Fruit fly (Drosophila melanogaster) whole organism: ENCODE measurements around the gene CG4596.

Experiments
- Dll ChIP-seq: fragments of >200 bp; optimal IDR thresholded peaks from 2 replicates; lab custom pipeline; 2017
- EcR ChIP-seq, 2 experiments: fragments of >200 bp; optimal IDR thresholded peaks; 2 replicates each; lab custom pipeline; 2017; ENCODE audit warnings: missing biosample characterization in 2 of 2, missing genetic modification characterization in 2 of 2, missing genetic modification reagents in 2 of 2
- pan ChIP-seq: fragments of >200 bp; optimal IDR thresholded peaks from 2 replicates; lab custom pipeline; 2017
- psq ChIP-seq: fragments of >200 bp; optimal IDR thresholded peaks from 2 replicates; lab custom pipeline; 2017
- usp ChIP-seq: fragments of >200 bp; optimal IDR thresholded peaks from 2 replicates; lab custom pipeline; 2017; ENCODE audit warnings: missing biosample characterization, missing genetic modification characterization, mixed read lengths

- no peak for TF ChIP-seq Dll (lab: Kevin White, UChicago)
- no peak for TF ChIP-seq EcR (GFP tag; optimal IDR thresholded peaks at IDR 0.05; lab: Kevin White, UChicago)
- no peak for TF ChIP-seq psq (lab: Kevin White, UChicago)
- TF ChIP-seq usp (GFP tag; lab: Kevin White, UChicago): no peak
- no peak for TF ChIP-seq pan (lab: Kevin White, UChicago)
Observed at dm6 chr3R:10870561-10870960, 2.3 kb upstream of the CG4596 start.
